Worm (Caenorhabditis elegans) whole organism, L4/young adult: ENCODE measurements around the gene ced-5.
A peak's percentile ranks its signal among the peaks of the same experiment; 100 is the strongest.

Experiments used
- W03F9.2 ChIP-seq: fragments of 150-350 bp; optimal IDR thresholded peaks from 2 replicates; lab custom pipeline; 2014; ENCODE audit warnings: missing biosample characterization, missing genetic modification characterization
- dao-5 ChIP-seq: sonication (generic microtip); optimal IDR thresholded peaks from 2 replicates; lab custom pipeline; 2016; ENCODE audit warnings: missing genotype, missing genetic modification characterization, moderate library complexity, missing compliant biosample characterization
- him-1 ChIP-seq: sonication (generic microtip); optimal IDR thresholded peaks from 2 replicates; lab custom pipeline; 2016; ENCODE audit warnings: missing genotype, missing genetic modification reagents, missing genetic modification characterization, missing compliant biosample characterization

ced-5 gene

DNA sequence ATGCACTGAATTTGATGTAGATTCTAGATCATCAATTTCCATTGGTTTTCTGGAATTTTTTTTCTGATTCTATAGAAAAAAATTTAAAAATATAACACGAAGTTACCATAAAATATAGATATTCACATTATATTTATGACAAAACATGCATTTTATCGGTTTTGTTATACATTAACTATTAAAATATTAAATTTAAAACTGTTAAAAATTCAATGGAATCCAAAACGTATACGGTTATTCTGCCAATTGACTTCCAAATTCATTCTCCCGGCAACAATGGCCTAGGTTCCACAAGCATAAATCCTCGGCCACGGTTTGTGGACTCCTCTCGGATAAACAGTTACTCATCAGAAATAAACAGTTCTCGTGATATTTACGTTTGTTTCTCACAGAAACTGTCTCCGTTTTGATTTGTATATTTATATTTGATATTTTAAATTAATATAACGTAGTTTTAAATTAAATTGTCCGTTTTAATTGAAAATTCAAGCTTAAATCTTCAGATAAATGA lies at the start of gene ced-5, which contains the start of gene F01D4.5:
Gene ced-5, plus strand, starts transcription at position 504 of the 511 bp plus-strand sequence.
Gene F01D4.5, minus strand, starts transcription at position 51 of the 511 bp plus-strand sequence.
- peak; percentile 47 for TF ChIP-seq him-1 (tag; lab: Kevin White, UChicago)
- no peak for TF ChIP-seq dao-5 (tag; lab: Kevin White, UChicago)
- peak; percentile 95 for TF ChIP-seq W03F9.2 (tag; lab: Kevin White, UChicago)

DNA sequence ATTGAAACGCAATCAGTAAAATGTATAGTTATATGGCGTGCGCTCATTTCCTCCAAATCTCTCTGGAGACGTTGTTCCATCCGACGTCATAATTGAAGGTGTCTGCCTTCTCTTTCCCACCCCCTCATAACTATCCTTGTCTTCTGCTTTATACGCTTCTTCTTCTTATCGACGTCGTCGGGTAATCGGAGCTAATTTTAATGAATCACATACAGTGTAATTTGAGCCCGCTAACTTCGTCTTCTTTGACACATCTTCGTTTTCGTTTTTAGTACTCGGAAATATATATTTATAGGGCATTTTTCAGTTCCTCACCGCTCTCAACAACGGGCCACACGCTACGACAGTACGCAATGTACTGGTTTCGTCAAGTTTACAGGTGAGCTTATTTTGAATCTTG lies 47.5 kb upstream of the ced-5 start, which contains the start of gene ins-1:
Gene ins-1, plus strand, starts transcription at position 301 of the 400 bp plus-strand sequence.
- TF ChIP-seq dao-5 (tag; lab: Kevin White, UChicago): no peak
- no peak for TF ChIP-seq him-1 (tag; lab: Kevin White, UChicago)
- no peak for TF ChIP-seq W03F9.2 (tag; lab: Kevin White, UChicago)

DNA sequence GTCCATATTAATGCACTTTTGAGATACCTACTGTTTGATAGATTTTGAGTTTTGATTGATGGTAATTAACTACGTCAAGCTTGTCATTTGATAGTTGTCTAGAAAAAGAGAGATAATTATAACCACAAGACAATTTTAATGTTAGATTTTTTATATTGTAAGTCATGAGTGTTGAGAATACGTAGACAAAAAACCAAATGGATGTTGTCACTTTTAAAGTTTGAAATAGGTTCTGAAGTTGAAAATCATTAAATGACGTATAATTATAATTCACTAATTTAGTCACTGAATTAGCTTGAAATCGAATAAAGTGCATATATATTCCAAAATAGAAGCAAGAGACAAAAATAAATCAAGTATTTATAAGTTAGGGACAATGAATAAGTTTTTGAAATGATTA lies 46.8 kb upstream of the ced-5 start:
- TF ChIP-seq him-1 (tag; lab: Kevin White, UChicago) (no peak), dao-5 (tag; lab: Kevin White, UChicago) (no peak), W03F9.2 (tag; lab: Kevin White, UChicago) (no peak)

DNA sequence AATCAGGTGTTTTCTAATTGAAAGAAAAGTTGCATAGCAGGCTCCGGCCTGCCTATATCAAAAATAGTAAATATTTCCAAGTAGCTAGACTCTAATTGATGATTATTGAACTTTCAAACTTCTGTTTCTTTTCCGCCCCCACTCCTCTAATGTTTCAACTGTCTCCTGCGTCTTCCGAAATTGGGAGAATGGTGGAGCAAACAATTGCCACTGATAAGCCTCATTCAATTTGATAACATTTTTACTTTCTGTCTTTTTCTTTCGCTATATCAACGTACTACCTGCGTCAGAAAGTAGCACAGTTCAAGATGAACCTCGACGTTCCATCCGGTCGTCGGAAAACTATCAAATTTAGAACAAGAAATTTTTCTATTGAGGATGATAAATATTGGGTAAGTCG lies 45.0 kb upstream of the ced-5 start, which contains the start of gene F13B12.3:
Gene F13B12.3, plus strand, starts transcription at position 223 of the 400 bp plus-strand sequence.
- TF ChIP-seq him-1 (tag; lab: Kevin White, UChicago) (no peak), W03F9.2 (tag; lab: Kevin White, UChicago) (no peak), dao-5 (tag; lab: Kevin White, UChicago) (no peak)

DNA sequence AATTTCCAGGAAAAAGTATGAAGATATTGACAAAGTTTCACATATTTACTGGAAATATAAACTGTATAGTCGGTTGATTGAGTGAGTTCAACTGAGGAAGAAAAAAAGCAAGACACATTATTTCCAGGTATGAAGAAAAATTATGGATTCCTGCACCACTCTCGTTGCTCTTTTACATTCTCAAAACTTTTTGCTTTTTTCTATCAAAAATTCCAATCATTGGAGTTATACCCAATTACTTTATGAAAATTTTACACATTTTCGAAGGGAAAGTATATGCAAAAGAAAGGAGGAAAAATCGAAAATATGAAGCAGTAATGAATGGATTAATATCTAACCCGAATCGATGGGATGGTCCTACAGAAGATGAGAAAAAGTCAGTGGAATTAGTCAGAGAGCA lies 41.0 kb upstream of the ced-5 start:
- TF ChIP-seq W03F9.2 (tag; lab: Kevin White, UChicago) (no peak), him-1 (tag; lab: Kevin White, UChicago) (no peak), dao-5 (tag; lab: Kevin White, UChicago) (no peak)

DNA sequence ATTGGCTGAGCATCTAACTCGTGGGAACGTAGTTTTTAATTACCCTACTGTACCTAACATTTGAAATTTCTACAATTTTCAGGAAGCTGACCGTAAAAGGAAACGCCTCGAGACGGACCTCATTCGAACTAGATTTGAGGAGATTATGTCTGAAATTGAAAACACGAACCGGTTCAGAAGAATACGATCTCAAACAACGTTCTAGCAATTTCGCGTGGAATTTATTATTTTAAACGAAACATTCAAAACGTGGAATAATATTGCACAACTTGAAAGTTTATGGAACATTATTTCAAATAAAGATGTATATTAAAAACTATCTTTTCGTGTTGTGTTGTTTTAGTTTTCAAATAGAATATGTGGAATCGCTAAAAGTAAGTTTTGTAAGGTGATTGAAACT lies 40.4 kb upstream of the ced-5 start, which contains the start of gene F13B12.7:
Gene F13B12.7, plus strand, starts transcription at position 301 of the 400 bp plus-strand sequence.
- TF ChIP-seq dao-5 (tag; lab: Kevin White, UChicago): no peak
- no peak for TF ChIP-seq W03F9.2 (tag; lab: Kevin White, UChicago)
- TF ChIP-seq him-1 (tag; lab: Kevin White, UChicago): no peak

DNA sequence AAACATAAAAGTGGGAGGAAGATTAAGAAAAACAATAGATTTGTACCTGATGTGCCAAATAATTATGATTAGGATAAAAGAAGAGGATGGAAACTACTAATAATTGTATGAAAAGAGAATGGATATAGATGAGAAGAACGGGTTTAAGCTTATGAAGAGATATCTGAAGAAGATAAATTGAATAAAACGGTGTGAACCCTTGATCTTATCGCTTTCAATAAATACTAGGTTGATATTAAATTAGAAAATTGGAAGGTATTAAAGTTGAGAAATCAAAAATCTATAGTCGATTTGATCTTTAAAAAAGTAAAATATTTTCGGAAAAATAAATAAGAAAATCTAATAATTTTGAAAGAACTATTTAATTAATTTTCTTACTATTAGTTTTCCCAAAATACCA lies 34.1 kb upstream of the ced-5 start, which contains the start of gene F13B12.4:
Gene F13B12.4, minus strand, starts transcription at position 101 of the 400 bp plus-strand sequence.
- no peak for TF ChIP-seq W03F9.2 (tag; lab: Kevin White, UChicago)

DNA sequence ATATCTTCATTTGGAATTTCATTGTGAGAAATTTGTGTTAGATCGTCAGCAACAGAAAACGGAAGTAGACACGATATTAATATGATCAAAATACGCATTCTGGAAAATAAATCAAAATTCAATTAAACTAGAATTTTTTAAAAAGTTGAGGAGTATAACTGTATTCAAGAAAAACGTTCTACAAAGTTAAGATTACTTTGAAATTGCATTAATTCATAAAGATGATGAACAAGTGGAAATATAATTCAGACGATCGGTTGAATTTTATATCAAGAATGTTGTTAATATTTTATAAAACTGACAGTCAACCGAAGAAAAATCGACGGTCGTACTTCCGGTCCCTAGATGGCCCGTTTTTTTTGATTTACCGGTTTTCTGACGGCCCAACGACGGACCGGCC lies 30.9 kb upstream of the ced-5 start, which contains the start of gene F01D4.8:
Gene F01D4.8, minus strand, starts transcription at position 101 of the 400 bp plus-strand sequence.
- TF ChIP-seq dao-5 (tag; lab: Kevin White, UChicago): no peak
- TF ChIP-seq him-1 (tag; lab: Kevin White, UChicago): no peak
- no peak for TF ChIP-seq W03F9.2 (tag; lab: Kevin White, UChicago)

DNA sequence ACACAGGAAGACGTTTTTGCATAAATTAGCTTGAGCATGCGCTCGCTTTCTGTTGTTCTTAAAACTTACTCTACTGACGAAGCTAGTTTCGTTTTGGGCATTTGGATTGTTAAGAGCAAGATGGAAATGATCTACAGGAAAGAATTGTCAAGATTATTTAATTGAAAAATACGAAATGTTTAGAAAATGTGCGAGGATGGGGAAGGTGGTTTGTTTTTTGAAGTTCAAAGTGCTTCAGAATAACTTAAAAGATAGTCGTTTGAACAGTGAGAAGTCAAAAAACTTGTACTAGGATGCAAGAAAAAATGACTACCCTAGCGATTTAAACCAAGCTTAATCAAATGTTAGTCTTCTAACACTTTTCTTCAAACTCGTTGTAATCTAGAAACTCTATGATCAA lies 26.8 kb upstream of the ced-5 start, which contains the start of gene srb-17:
Gene srb-17, minus strand, starts transcription at position 101 of the 400 bp plus-strand sequence.
- no peak for TF ChIP-seq W03F9.2 (tag; lab: Kevin White, UChicago)
- no peak for TF ChIP-seq dao-5 (tag; lab: Kevin White, UChicago)
- no peak for TF ChIP-seq him-1 (tag; lab: Kevin White, UChicago)

DNA sequence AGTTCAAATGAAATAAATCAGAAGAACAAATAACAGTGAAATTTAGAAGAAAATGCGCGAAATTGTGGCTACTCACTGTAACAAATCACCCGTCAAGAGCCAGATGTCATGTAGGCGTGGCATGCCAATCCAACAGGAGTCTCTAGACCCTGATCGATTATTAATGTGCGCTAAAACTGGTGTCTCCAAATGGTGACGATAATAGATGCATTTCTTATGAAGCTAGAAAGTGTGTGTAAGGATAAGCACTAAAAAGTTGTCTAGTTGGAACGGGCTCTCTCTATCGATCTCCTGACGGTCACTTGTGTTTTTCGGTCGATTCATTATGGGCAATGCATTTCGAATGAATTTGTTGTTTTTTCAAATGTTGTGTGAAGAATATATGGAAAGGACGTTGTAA lies 22.1 kb upstream of the ced-5 start, which contains the start of gene mec-3:
Gene mec-3, minus strand, starts transcription at position 101 of the 400 bp plus-strand sequence.
- TF ChIP-seq him-1 (tag; lab: Kevin White, UChicago): no peak
- no peak for TF ChIP-seq W03F9.2 (tag; lab: Kevin White, UChicago)
- no peak for TF ChIP-seq dao-5 (tag; lab: Kevin White, UChicago)

DNA sequence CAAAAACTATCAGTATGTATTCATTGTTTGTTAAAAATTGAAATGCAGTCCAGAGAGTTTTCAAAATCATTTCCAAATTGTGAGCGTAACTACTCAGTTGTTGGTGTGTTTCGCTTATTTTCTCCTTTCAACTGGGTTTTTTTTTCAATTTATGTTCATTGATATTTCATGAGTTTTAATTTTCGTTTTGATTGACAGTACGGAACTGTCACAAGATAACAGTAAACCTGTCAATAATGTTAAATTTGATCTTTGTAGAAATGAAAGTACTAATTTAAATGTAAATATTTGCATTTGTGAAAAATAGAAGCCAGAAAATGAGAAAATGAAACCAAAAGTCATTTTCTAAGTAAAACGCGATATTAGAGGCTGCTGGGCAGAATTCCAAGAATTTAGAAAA lies 21.3 kb upstream of the ced-5 start:
- TF ChIP-seq W03F9.2 (tag; lab: Kevin White, UChicago): no peak
- no peak for TF ChIP-seq dao-5 (tag; lab: Kevin White, UChicago)
- TF ChIP-seq him-1 (tag; lab: Kevin White, UChicago): no peak

DNA sequence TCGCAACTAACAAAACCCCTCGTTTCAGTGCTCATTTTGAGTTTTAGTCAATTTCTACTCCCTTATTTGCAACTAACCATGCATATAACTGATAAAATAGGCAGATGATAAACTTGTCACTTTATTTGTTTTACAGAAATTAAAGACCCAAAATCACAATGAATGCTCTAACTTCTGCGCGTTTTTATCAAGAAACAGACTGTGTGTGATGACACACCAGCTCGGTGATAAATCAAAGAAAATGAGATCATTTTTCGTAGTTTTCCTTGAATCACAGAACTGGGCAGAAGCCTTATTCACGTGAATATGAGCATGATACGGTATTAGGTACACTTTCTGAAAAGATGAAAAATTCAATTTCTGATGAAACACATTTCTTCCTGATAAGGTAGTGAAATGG lies 20.8 kb upstream of the ced-5 start:
- TF ChIP-seq him-1 (tag; lab: Kevin White, UChicago): no peak
- no peak for TF ChIP-seq dao-5 (tag; lab: Kevin White, UChicago)
- no peak for TF ChIP-seq W03F9.2 (tag; lab: Kevin White, UChicago)

DNA sequence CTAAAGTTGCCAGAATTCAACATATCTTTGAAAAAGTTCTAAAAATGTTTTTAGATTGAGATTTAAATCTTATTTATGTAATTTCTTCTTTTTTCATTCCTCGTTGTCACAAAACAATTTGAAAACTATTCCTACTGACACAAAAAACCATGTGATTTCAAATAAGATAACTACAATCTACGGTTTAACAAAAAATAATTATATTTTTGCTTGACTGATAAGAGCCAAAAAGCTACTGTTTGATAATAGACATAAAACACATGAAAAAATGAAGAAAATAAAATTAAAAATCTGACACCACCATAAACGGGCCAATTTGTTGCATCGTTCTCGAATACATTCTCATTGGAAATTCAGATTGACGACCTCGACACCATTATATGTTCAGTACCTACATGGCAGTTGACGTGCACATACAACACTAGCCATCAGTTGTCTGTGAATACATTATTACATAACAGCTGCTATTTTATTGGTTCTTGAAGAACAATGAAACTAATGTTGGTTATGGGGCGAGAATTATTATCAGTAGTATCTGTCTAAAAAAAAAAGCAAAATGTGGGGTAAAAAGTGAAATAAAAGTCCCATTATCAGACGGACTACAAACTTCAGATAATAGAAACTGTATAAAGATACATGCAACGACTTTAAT lies 19.8 kb upstream of the ced-5 start, which contains the start of gene ugt-43:
Gene ugt-43, plus strand, starts transcription at position 602 of the 652 bp plus-strand sequence.
- no peak for TF ChIP-seq dao-5 (tag; lab: Kevin White, UChicago)
- TF ChIP-seq W03F9.2 (tag; lab: Kevin White, UChicago): no peak
- no peak for TF ChIP-seq him-1 (tag; lab: Kevin White, UChicago)
